Fruit fly (Drosophila melanogaster): Measurements from ENCODE around the gene VhaAC45RP.

DNA sequence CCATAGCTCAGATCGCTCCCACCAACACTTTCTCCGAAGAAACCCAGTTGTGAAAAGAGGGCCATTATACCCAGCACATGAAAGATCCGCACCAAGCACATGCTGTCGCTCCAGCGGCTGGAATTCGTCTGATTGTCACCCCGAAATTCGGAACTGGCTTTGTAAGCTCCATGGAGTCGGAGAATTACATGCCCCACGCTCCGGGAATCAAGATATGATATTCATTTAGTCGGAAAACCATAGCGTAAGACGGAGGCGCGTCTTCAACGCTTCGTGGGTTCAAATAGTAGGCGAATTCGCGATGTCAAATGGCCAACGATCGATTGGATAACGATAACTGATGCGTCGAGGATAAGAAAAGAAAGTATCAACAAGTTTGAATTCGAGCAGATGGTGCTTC lies 41.6 kb downstream of the VhaAC45RP start, which contains the start of gene CG45073:
- no peak for TF ChIP-seq rn (GFP tag; IDR thresholded peaks at IDR 0.05)
- no peak for TF ChIP-seq EcR (GFP tag; optimal IDR thresholded peaks at IDR 0.05)
- no peak for TF ChIP-seq Ets98B (GFP tag; IDR thresholded peaks at IDR 0.05)
- TF ChIP-seq D1 (tag; optimal IDR thresholded peaks at IDR 0.05): no peak
- no peak for TF ChIP-seq CG34367 (tag; optimal IDR thresholded peaks at IDR 0.05)
- TF ChIP-seq CG15710 (tag; optimal IDR thresholded peaks at IDR 0.05): no peak
- no peak for TF ChIP-seq Pif1B (GFP tag; optimal IDR thresholded peaks at IDR 0.05)

Measured in whole organism, pupa.